Worm (Caenorhabditis elegans): ENCODE results near the gene lys-10.

DNA sequence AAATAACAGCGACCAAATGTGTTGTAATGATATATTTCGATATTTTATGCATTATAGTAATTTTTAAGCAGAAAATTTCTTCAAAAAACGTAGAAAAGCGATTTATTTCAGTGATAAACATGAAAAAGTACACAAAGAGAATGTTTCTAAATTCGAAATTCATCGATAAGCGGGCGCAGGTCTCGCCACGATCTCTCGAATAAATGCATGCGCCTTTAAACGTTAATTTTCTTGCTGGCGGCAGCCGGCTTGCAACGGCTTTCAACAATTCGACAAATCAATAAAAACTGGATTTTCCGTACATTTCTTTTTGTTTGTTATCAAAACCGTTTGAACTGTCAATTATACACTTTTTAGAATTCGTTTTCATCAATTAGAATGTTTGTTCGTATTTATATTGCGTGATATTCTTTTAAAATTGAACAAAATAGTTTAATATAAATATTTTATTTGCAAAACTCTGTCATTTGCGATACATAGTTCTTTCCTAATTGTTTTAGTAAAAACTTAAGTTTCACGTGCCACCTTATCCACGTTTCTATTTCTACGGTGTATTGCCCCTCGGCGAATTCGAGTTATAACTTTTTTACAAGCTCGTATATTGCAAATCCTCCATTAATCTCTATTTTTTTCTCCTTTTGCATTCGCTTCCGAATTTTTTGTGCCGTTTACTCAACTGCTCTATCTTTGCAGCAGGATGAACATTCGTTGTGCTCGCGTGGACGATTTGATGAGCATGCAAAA lies 42.9 kb upstream of the lys-10 start, which contains the start of gene daf-31:
- TF ChIP-seq lsy-12 (tag; optimal IDR thresholded peaks at IDR 0.05) (no peak), nfya-1 (tag; optimal IDR thresholded peaks at IDR 0.05; ENCODE audit: insufficient read depth) (peak; percentile 72), elt-1 (tag; optimal IDR thresholded peaks at IDR 0.05) (no peak), ceh-82 (tag; optimal IDR thresholded peaks at IDR 0.05) (no peak), aly-2 (tag; optimal IDR thresholded peaks at IDR 0.05) (no peak), pha-4 (tag; optimal IDR thresholded peaks at IDR 0.05) (peak; percentile 83), nhr-76 (tag; optimal IDR thresholded peaks at IDR 0.05) (no peak), nhr-11 (tag; optimal IDR thresholded peaks at IDR 0.05) (no peak)
